Fruit fly (Drosophila melanogaster) whole organism, adult: ENCODE data around the gene CG31872.

Source experiments
- CG11617 ChIP-seq: fragments of 200-800 bp; sonication (Bioruptor generic); optimal IDR thresholded peaks from 2 replicates; lab custom pipeline; 2017; ENCODE audit warnings: mild to moderate bottlenecking, missing biosample characterization, missing genetic modification reagents, missing genetic modification characterization
- CG12768 ChIP-seq: fragments of 200-800 bp; sonication (Bioruptor generic); optimal IDR thresholded peaks from 2 replicates; lab custom pipeline; 2017; ENCODE audit warnings: missing biosample characterization, missing genetic modification characterization, mild to moderate bottlenecking, moderate library complexity, missing genetic modification reagents
- CG14711 ChIP-seq: fragments of 200-800 bp; sonication (Bioruptor generic); optimal IDR thresholded peaks from 2 replicates; lab custom pipeline; 2018; ENCODE audit warnings: missing biosample characterization, mild to moderate bottlenecking, missing genetic modification characterization, moderate library complexity
- CG1620 ChIP-seq: fragments of 200-800 bp; sonication (Bioruptor generic); optimal IDR thresholded peaks from 2 replicates; lab custom pipeline; 2016; ENCODE audit warnings: missing biosample characterization, missing genetic modification characterization
- CG33017 ChIP-seq: fragments of 200-800 bp; sonication (Bioruptor generic); optimal IDR thresholded peaks from 2 replicates; lab custom pipeline; 2018; ENCODE audit warnings: missing biosample characterization, mild to moderate bottlenecking, missing genetic modification characterization, moderate library complexity
- CG5204 ChIP-seq: fragments of 200-800 bp; sonication (Bioruptor generic); optimal IDR thresholded peaks from 2 replicates; lab custom pipeline; 2016; ENCODE audit warnings: missing biosample characterization, missing genetic modification characterization
- CG7045 ChIP-seq: fragments of 200-800 bp; sonication (Bioruptor generic); optimal IDR thresholded peaks from 2 replicates; lab custom pipeline; 2017; ENCODE audit warnings: missing biosample characterization, mild to moderate bottlenecking, missing genetic modification characterization
- CG7101 ChIP-seq: fragments of 200-800 bp; sonication (Bioruptor generic); optimal IDR thresholded peaks from 2 replicates; lab custom pipeline; 2018; ENCODE audit warnings: missing biosample characterization, mild to moderate bottlenecking, missing genetic modification characterization, moderate library complexity
- Clk ChIP-seq: fragments of 200-800 bp; sonication (Bioruptor generic); optimal IDR thresholded peaks from 2 replicates; lab custom pipeline; 2017; ENCODE audit warnings: missing biosample characterization, missing genetic modification characterization
- Crg-1 ChIP-seq: fragments of 200-800 bp; sonication (Bioruptor generic); optimal IDR thresholded peaks from 2 replicates; lab custom pipeline; 2016; ENCODE audit warnings: missing biosample characterization, missing genetic modification characterization
- Hr96 ChIP-seq: fragments of 200-800 bp; sonication (Bioruptor generic); optimal IDR thresholded peaks from 2 replicates; lab custom pipeline; 2016; ENCODE audit warnings: missing biosample characterization, missing genetic modification characterization
- Mnt ChIP-seq: fragments of 200-800 bp; sonication (Bioruptor generic); optimal IDR thresholded peaks from 2 replicates; lab custom pipeline; 2016; ENCODE audit warnings: missing biosample characterization, mild to moderate bottlenecking, missing genetic modification characterization
- bab1 ChIP-seq: fragments of 200-800 bp; sonication (Bioruptor generic); optimal IDR thresholded peaks from 3 replicates; lab custom pipeline; 2019; ENCODE audit warnings: missing biosample characterization, mild to moderate bottlenecking, missing genetic modification characterization, moderate library complexity
- cic ChIP-seq: fragments of 200-800 bp; sonication (Bioruptor generic); optimal IDR thresholded peaks from 2 replicates; lab custom pipeline; 2017; ENCODE audit warnings: missing biosample characterization, mild to moderate bottlenecking, missing genetic modification characterization, moderate library complexity
- cnc ChIP-seq, 2 experiments: fragments of >200 bp; optimal IDR thresholded peaks; 2 replicates each; lab custom pipeline; 2017
- kay ChIP-seq: fragments of 200-800 bp; sonication (Bioruptor generic); peaks from one replicate; lab custom pipeline; 2016; ENCODE audit warnings: missing biosample characterization, missing genetic modification characterization, borderline replicate concordance
- ovo ChIP-seq: fragments of 200-800 bp; sonication (Bioruptor generic); optimal IDR thresholded peaks from 2 replicates; lab custom pipeline; 2016; ENCODE audit warnings: missing biosample characterization, missing genetic modification characterization
- pad ChIP-seq: fragments of 200-800 bp; sonication (Bioruptor generic); optimal IDR thresholded peaks from 3 replicates; lab custom pipeline; 2017; ENCODE audit warnings: missing biosample characterization, missing genetic modification characterization, mild to moderate bottlenecking, moderate library complexity, missing genetic modification reagents
- tj ChIP-seq: fragments of 200-800 bp; sonication (Bioruptor generic); optimal IDR thresholded peaks from 3 replicates; lab custom pipeline; 2017; ENCODE audit warnings: missing biosample characterization, mild to moderate bottlenecking, missing genetic modification characterization, moderate library complexity
- toe ChIP-seq: fragments of 200-800 bp; sonication (Bioruptor generic); optimal IDR thresholded peaks from 2 replicates; lab custom pipeline; 2016; ENCODE audit warnings: missing biosample characterization, missing genetic modification characterization

CG31872 gene

DNA sequence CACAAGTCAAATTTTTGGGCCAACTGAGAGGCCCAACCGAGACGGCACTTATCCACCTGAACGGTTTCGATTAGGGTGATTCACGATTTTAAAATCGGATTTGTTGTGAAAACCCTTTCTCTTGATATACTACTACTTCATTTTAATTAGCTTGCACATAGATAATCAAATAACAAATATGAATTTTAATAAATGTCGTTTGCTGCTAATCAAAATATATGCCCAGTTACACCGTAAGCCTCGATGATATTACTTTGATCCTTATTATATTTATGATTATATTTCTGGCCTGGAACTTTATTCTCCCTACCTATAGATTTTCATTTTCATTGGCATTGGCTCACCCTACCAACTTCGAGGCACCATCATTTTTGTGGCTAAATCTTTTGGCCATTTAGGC is 23.8 kb upstream of the CG31872 start:
- no peak for TF ChIP-seq cic (GFP tag; lab: Kevin White, UChicago)

DNA sequence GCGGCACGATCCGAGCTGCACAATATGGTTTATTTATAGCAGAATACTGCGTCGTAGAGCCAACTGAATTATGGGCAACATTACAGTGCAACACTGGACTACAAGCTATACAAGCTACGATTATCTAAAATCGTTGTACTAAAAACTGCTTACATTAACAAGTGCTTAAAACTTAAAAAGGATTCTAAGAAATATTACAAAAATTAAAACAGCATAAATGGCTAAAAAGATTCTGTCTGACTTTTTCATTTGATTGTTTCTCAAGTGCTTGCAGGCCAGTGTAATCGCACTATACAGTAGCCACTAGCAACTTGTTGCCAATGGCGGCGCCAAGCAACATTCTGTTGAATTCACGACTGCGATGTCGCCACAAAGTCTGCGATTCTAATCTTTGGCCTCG is 23.0 kb upstream of the CG31872 start:
- no peak for TF ChIP-seq toe (GFP tag; lab: Kevin White, UChicago)
- TF ChIP-seq cnc (optimal IDR thresholded peaks at IDR 0.05; lab: Kevin White, UChicago) = no peak
- no peak for TF ChIP-seq CG5204 (GFP tag; lab: Kevin White, UChicago)
- no peak for TF ChIP-seq CG7045 (GFP tag; lab: Kevin White, UChicago)
- no peak for TF ChIP-seq Crg-1 (GFP tag; lab: Kevin White, UChicago)
- no peak for TF ChIP-seq kay (GFP tag; lab: Kevin White, UChicago)
- TF ChIP-seq CG7101 (tag; lab: Kevin White, UChicago) = no peak
- no peak for TF ChIP-seq Clk
- no peak for TF ChIP-seq bab1 (GFP tag; lab: Kevin White, UChicago)
- TF ChIP-seq Mnt (GFP tag; lab: Kevin White, UChicago) = no peak
- no peak for TF ChIP-seq CG33017
- TF ChIP-seq CG14711 (tag; lab: Kevin White, UChicago) = no peak
- TF ChIP-seq ovo (GFP tag; lab: Kevin White, UChicago) = no peak
- TF ChIP-seq tj (GFP tag; lab: Kevin White, UChicago) = no peak
- TF ChIP-seq CG1620 (GFP tag; lab: Kevin White, UChicago) = no peak

DNA sequence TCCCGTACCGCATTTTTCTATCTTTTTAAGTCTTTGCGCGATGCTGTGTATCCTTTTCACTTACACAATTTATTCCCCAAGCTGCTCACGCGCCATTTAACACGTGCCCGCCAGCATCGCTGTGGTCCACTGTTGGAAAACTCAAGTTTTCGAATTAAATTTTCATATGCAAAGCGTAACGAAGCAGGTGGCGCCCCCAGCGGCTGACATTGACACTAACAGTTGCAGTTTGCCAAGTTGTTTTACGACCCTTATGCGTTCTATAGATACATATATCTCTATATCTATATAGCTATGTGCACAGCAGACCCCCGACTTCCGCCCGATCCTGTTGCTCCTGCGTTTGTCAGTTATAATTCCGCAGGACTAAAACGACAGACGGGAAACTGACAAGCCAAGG is 13.8 kb upstream of the CG31872 start:
- TF ChIP-seq toe (GFP tag; lab: Kevin White, UChicago) (no peak), CG7101 (tag; lab: Kevin White, UChicago) (no peak), Hr96 (GFP tag; lab: Kevin White, UChicago) (no peak), kay (GFP tag; lab: Kevin White, UChicago) (no peak), CG14711 (tag; lab: Kevin White, UChicago) (no peak), ovo (GFP tag; lab: Kevin White, UChicago) (no peak), CG11617 (GFP tag; lab: Kevin White, UChicago) (no peak), CG1620 (GFP tag; lab: Kevin White, UChicago) (no peak), CG33017 (no peak), Clk (no peak), CG12768 (no peak), bab1 (GFP tag; lab: Kevin White, UChicago) (no peak), tj (GFP tag; lab: Kevin White, UChicago) (no peak)

DNA sequence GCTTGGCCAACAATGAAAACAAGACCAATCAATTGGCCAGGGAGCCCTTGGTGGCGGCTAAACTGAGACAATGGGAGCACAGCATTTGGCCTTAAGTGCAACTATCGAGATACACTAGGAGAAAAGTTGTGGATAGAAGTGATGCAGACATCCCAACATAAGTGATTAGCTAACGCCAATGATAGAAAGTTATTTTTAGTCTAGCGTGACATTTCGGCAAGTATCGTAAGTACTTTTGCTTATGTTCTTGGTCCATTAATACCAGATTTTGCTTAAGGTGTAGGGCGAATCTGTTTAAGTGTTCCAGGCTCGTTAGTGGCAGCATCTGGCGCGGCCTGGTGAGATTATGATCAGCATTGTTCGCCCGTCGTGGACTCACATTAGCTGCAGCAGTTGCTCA is 7.0 kb upstream of the CG31872 start:
- TF ChIP-seq bab1 (GFP tag; lab: Kevin White, UChicago) = no peak
- TF ChIP-seq tj (GFP tag; lab: Kevin White, UChicago) = no peak
- TF ChIP-seq Hr96 (GFP tag; lab: Kevin White, UChicago) = no peak
- TF ChIP-seq CG1620 (GFP tag; lab: Kevin White, UChicago) = no peak
- no peak for TF ChIP-seq CG12768
- no peak for TF ChIP-seq Clk
- TF ChIP-seq toe (GFP tag; lab: Kevin White, UChicago) = no peak
- no peak for TF ChIP-seq CG7101 (tag; lab: Kevin White, UChicago)
- no peak for TF ChIP-seq pad (GFP tag; lab: Kevin White, UChicago)

DNA sequence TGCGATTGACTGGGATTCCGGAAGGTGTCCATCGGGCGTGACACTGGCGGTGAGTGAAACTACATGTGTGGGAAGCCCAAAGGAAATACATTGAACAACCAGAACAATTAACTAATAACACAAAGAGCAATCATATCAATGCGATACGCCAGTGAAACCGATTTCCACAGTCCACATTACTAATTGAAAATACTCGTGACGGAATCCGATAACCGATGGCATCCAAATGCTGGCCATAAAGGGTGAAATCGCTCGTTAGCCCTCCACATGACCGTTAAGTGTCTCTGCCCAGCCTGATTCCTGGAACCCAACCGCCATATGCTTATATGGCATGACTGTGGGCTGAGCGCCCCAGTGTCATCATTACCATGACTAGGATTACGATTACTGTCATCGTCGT is 1.4 kb upstream of the CG31872 start, which contains the start of gene CG7329:
Gene CG7329, minus strand, starts transcription at position 101 of the 400 bp plus-strand sequence.
- TF ChIP-seq CG7045 (GFP tag; lab: Kevin White, UChicago) (no peak), CG1620 (GFP tag; lab: Kevin White, UChicago) (no peak), CG33017 (no peak), CG7101 (tag; lab: Kevin White, UChicago) (no peak), CG11617 (GFP tag; lab: Kevin White, UChicago) (no peak), Hr96 (GFP tag; lab: Kevin White, UChicago) (no peak), Mnt (GFP tag; lab: Kevin White, UChicago) (no peak), toe (GFP tag; lab: Kevin White, UChicago) (no peak), CG5204 (GFP tag; lab: Kevin White, UChicago) (no peak), bab1 (GFP tag; lab: Kevin White, UChicago) (no peak), ovo (GFP tag; lab: Kevin White, UChicago) (no peak), CG14711 (tag; lab: Kevin White, UChicago) (no peak), tj (GFP tag; lab: Kevin White, UChicago) (no peak)

DNA sequence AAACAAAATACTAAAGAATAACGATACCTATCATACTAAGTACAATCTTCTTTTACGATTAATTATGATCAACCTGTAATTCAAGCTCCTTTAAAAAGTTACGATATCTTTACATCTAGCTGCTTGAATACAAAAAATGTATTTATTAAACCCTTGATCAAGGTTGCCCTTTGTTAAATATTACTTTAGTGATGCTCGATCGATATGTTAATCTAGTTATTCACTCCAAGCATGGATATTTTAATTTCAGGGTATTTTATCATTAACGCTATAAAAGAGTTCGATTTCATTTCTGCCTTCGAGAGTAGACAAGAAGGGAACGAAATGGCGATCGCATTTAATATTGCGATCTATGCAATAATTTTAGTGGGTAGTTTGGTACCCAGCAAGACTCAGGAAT is 3.9 kb downstream of the CG31872 start, which contains the start of gene CG18284:
Gene CG18284, plus strand, starts transcription at position 301 of the 400 bp plus-strand sequence.
- TF ChIP-seq kay (GFP tag; lab: Kevin White, UChicago) (no peak), bab1 (GFP tag; lab: Kevin White, UChicago) (no peak), CG7045 (GFP tag; lab: Kevin White, UChicago) (no peak), CG7101 (tag; lab: Kevin White, UChicago) (no peak), CG14711 (tag; lab: Kevin White, UChicago) (no peak), CG1620 (GFP tag; lab: Kevin White, UChicago) (no peak), Hr96 (GFP tag; lab: Kevin White, UChicago) (no peak), cnc (optimal IDR thresholded peaks at IDR 0.05; lab: Kevin White, UChicago) (no peak)

DNA sequence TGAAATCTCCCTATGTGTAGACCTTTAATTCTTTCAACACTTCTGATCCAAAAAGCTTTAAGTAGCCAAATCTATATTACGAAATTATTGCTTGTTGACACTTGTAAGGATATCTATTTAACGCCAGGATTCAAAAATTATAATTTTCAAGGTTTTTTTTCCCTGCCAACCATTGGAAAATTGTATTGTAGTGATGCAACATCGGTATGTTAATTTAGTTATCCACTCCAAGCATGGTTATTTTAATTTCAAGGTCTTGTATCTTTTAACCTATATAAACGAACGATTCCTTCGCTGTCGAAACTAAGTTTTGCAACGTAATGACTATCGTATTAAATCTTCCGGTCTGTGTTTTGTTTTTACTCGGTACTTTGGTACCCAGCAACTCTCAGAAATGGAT is 6.4 kb downstream of the CG31872 start, which contains the start of gene CG17097:
Gene CG17097, plus strand, starts transcription at position 301 of the 400 bp plus-strand sequence.
- TF ChIP-seq toe (GFP tag; lab: Kevin White, UChicago) = no peak
- no peak for TF ChIP-seq kay (GFP tag; lab: Kevin White, UChicago)
- no peak for TF ChIP-seq CG11617 (GFP tag; lab: Kevin White, UChicago)
- no peak for TF ChIP-seq cic (GFP tag; lab: Kevin White, UChicago)
- no peak for TF ChIP-seq Mnt (GFP tag; lab: Kevin White, UChicago)
- no peak for TF ChIP-seq Crg-1 (GFP tag; lab: Kevin White, UChicago)
- no peak for TF ChIP-seq ovo (GFP tag; lab: Kevin White, UChicago)
- no peak for TF ChIP-seq bab1 (GFP tag; lab: Kevin White, UChicago)
- no peak for TF ChIP-seq CG5204 (GFP tag; lab: Kevin White, UChicago)
- no peak for TF ChIP-seq CG7101 (tag; lab: Kevin White, UChicago)
- no peak for TF ChIP-seq CG12768
- no peak for TF ChIP-seq tj (GFP tag; lab: Kevin White, UChicago)
- TF ChIP-seq pad (GFP tag; lab: Kevin White, UChicago) = no peak
- TF ChIP-seq Clk = no peak
